Fruit fly (Drosophila melanogaster): ENCODE results near the gene CG17726.

The CG17726 gene

dm6 chr3R:11214449-11214950 lies 12.1 kb upstream of the CG17726 start, which contains the start of gene ZnT86D (continued):
- TF ChIP-seq CG1233 (GFP tag; optimal IDR thresholded peaks at IDR 0.05) (peak; percentile 46), CG7786 (GFP tag; optimal IDR thresholded peaks at IDR 0.05) (peak; percentile 21), CG6683 (GFP tag; optimal IDR thresholded peaks at IDR 0.05) (peak; percentile 22), CG1832 (GFP tag; optimal IDR thresholded peaks at IDR 0.05) (no peak), E2f2 (GFP tag; IDR thresholded peaks at IDR 0.05) (peak; percentile 26; the same call in 1 of the 2 replicates), eve (GFP tag; optimal IDR thresholded peaks at IDR 0.05) (no peak), danr (GFP tag; IDR thresholded peaks at IDR 0.05) (no peak), crp (GFP tag; optimal IDR thresholded peaks at IDR 0.05) (peak in 1 of 2 experiments; percentile 20), ham (GFP tag; IDR thresholded peaks at IDR 0.05) (no peak), CG7839 (tag; optimal IDR thresholded peaks at IDR 0.05) (peak; percentile 71), inv (GFP tag; IDR thresholded peaks at IDR 0.05; ENCODE audit: partially characterized antibody) (no peak), Opbp (GFP tag; IDR thresholded peaks at IDR 0.05; ENCODE audit: partially characterized antibody) (no peak), emc (GFP tag; optimal IDR thresholded peaks at IDR 0.05) (peak; percentile 59), Hr39 (optimal IDR thresholded peaks at IDR 0.05) (no peak), CG12659 (GFP tag; optimal IDR thresholded peaks at IDR 0.05) (peak; percentile 84), CG8281 (tag; optimal IDR thresholded peaks at IDR 0.05) (peak; percentile 33), insv (GFP tag; optimal IDR thresholded peaks at IDR 0.05) (peak; percentile 53 to 91), CG17612 (GFP tag; IDR thresholded peaks at IDR 0.05) (no peak), Myb (GFP tag; optimal IDR thresholded peaks at IDR 0.05) (peak; percentile 38), sqz (GFP tag; optimal IDR thresholded peaks at IDR 0.05) (peak; percentile 46), CG7372 (GFP tag; IDR thresholded peaks at IDR 0.05) (no peak), hbn (GFP tag; IDR thresholded peaks at IDR 0.05; ENCODE audit: partially characterized antibody) (no peak), dmrt99B (tag; optimal IDR thresholded peaks at IDR 0.05) (peak; percentile 65), Dp (GFP tag; optimal IDR thresholded peaks at IDR 0.05) (peak; percentile 6), CG16815 (GFP tag; optimal IDR thresholded peaks at IDR 0.05) (peak; percentile 49), Hsf (GFP tag; optimal IDR thresholded peaks at IDR 0.05) (peak; percentile 60), CG10366 (GFP tag; IDR thresholded peaks at IDR 0.05) (peak; percentile 30; the same call in 1 of the 2 replicates), NK7.1 (GFP tag; optimal IDR thresholded peaks at IDR 0.05) (peak; percentile 39), dmrt11E (tag; optimal IDR thresholded peaks at IDR 0.05) (peak; percentile 12), CG6654 (GFP tag; optimal IDR thresholded peaks at IDR 0.05) (no peak), Atf6 (GFP tag; IDR thresholded peaks at IDR 0.05) (no peak; the same call in 1 of the 2 replicates), Taf1 (GFP tag; IDR thresholded peaks at IDR 0.05) (no peak), HLH4C (GFP tag; IDR thresholded peaks at IDR 0.05; ENCODE audit: partially characterized antibody) (no peak), CG34224 (GFP tag; IDR thresholded peaks at IDR 0.05; ENCODE audit: partially characterized antibody) (no peak), CG15479 (GFP tag; optimal IDR thresholded peaks at IDR 0.05) (no peak), CoRest (tag; optimal IDR thresholded peaks at IDR 0.05) (peak; percentile 76), Camta (GFP tag; optimal IDR thresholded peaks at IDR 0.05) (peak; percentile 35), Fer2 (tag; optimal IDR thresholded peaks at IDR 0.05) (peak; percentile 64), lov (optimal IDR thresholded peaks at IDR 0.05) (no peak), lov (GFP tag; IDR thresholded peaks at IDR 0.05) (no peak), CG14441 (GFP tag; IDR thresholded peaks at IDR 0.05) (0 out of 2 replicates have a peak, but pooled peaks have one; percentile 23), B-H1 (GFP tag; IDR thresholded peaks at IDR 0.05) (no peak), p53 (GFP tag; optimal IDR thresholded peaks at IDR 0.05) (no peak), CG10543 (GFP tag; optimal IDR thresholded peaks at IDR 0.05) (peak; percentile 87), amos (GFP tag; IDR thresholded peaks at IDR 0.05; ENCODE audit: partially characterized antibody) (no peak; the same call in 1 of the 2 replicates), Asciz (GFP tag; optimal IDR thresholded peaks at IDR 0.05) (peak; percentile 5), kni (GFP tag; optimal IDR thresholded peaks at IDR 0.05) (peak; percentile 64), vvl (GFP tag; IDR thresholded peaks at IDR 0.05) (peak; percentile 24; the same call in 1 of the 2 replicates), jing (GFP tag; optimal IDR thresholded peaks at IDR 0.05) (no peak), Med (GFP tag) (peak; percentile 95)

Measured in whole organism, embryonic.